Worm (Caenorhabditis elegans): ENCODE measurements around the gene F59B10.6.
A peak's percentile ranks its signal among the peaks of the same experiment; 100 is the strongest.

DNA sequence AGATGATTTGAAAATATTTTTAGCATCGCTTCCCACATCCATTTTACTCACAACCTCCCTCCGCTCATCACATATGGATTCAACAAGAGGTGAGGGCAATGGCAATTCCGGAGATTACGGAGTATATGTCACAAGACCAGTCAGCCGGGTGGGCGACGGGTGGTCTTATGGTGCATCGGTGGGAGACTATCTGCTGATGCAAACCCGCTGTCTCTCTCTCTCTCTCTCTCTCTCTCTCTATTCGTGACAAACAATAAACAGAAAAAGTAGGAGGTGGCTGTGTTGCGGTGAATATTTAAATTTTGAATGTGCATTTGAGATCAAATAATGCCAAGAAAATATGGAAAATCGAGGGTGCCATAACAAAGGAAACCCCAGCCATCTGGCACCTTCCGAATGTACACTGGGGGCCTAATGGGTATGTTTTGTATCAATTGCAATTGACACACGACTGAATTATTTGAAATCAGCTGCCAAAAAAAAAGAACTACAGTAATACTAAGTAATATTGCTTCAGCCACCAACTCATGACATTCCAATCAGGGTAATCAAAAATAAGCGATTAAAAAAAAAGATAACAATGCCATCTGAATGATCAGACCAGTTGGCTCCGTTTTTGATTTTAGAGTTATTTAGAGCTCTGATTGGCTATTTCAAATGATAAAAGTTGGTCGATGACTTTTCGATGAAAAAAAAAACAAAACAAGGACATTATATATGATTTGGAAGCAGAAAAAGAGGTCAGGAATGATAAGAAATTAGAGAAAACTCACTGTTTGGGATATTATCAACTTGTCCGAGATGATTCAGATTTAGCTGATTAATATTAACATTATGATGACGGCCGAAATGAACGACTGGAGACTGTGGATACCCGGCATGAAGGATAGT lies 23.8 kb upstream of the F59B10.6 start:
- TF ChIP-seq B0336.3 (GFP tag; IDR thresholded peaks at IDR 0.05) = 0 out of 2 replicates have a peak, but pooled peaks have one; percentile 3
- TF ChIP-seq F55B11.4 (tag; optimal IDR thresholded peaks at IDR 0.05; ENCODE audit: borderline replicate concordance, insufficient read depth) = no peak
- no peak for TF ChIP-seq T07F8.4 (tag; optimal IDR thresholded peaks at IDR 0.05)
- TF ChIP-seq pha-4 (tag; optimal IDR thresholded peaks at IDR 0.05) = no peak
- no peak for TF ChIP-seq ztf-26 (tag; optimal IDR thresholded peaks at IDR 0.05)
- no peak for TF ChIP-seq madf-3 (GFP tag; IDR thresholded peaks at IDR 0.05)
- no peak for TF ChIP-seq nhr-179 (tag; optimal IDR thresholded peaks at IDR 0.05)
- TF ChIP-seq ceh-91 (GFP tag; IDR thresholded peaks at IDR 0.05) = no peak
- TF ChIP-seq lin-35 (GFP tag; optimal IDR thresholded peaks at IDR 0.05) = no peak
- TF ChIP-seq akir-1 (GFP tag; optimal IDR thresholded peaks at IDR 0.05) = no peak

Measured in whole organism, young adult.